Fruit fly (Drosophila melanogaster): ENCODE data around the gene TrpRS-m.
A peak's percentile ranks its signal among the peaks of the same experiment; 100 is the strongest.

TrpRS-m gene

DNA sequence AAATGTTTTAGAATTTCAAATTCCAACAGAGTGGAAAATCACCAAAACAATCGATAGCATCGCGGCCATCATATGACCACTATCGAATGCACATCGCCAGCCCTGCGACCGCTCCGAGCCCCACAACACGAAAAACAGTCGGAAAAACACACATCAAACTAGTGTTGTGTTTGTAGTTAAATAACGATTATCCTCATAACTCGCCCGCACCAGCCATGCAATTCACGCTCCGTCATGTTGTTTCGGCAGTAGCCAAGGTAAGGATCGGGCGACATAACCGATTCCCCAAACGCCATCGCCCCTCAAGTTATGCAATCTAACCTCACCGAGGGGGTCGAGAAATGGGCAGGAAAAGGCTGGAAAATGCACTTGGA lies 2.6 kb upstream of the TrpRS-m start (continued):
- TF ChIP-seq CG42726 (GFP tag; IDR thresholded peaks at IDR 0.05; ENCODE audit: partially characterized antibody) (peak; percentile 78), tx (GFP tag; optimal IDR thresholded peaks at IDR 0.05) (no peak), ems (GFP tag; optimal IDR thresholded peaks at IDR 0.05) (no peak), Tbp (GFP tag; optimal IDR thresholded peaks at IDR 0.05) (no peak), E2f2 (GFP tag; IDR thresholded peaks at IDR 0.05) (peak; percentile 48), onecut (GFP tag; IDR thresholded peaks at IDR 0.05) (no peak), cg (GFP tag; optimal IDR thresholded peaks at IDR 0.05) (no peak), sob (GFP tag; IDR thresholded peaks at IDR 0.05) (peak; percentile 62), CG4424 (GFP tag; optimal IDR thresholded peaks at IDR 0.05) (no peak), tna (GFP tag; IDR thresholded peaks at IDR 0.05; ENCODE audit: partially characterized antibody) (peak; percentile 72), Fer3 (tag; optimal IDR thresholded peaks at IDR 0.05) (no peak), CG5180 (GFP tag; optimal IDR thresholded peaks at IDR 0.05) (peak; percentile 63), CG2678 (tag; optimal IDR thresholded peaks at IDR 0.05) (no peak), CG31365 (tag; optimal IDR thresholded peaks at IDR 0.05) (no peak), eve (GFP tag; optimal IDR thresholded peaks at IDR 0.05) (no peak), CG11398 (GFP tag; optimal IDR thresholded peaks at IDR 0.05) (no peak), Rfx (GFP tag; IDR thresholded peaks at IDR 0.05) (peak; percentile 63; the same call in 1 of the 2 replicates), hbn (GFP tag; IDR thresholded peaks at IDR 0.05; ENCODE audit: partially characterized antibody) (peak; percentile 52), CG13296 (GFP tag; optimal IDR thresholded peaks at IDR 0.05) (no peak), Pdp1 (GFP tag; optimal IDR thresholded peaks at IDR 0.05) (peak in 1 of 2 experiments; percentile 99), CG4617 (GFP tag; optimal IDR thresholded peaks at IDR 0.05; ENCODE audit: borderline replicate concordance) (peak; percentile 91), CG11247 (GFP tag; IDR thresholded peaks at IDR 0.05) (0 out of 2 replicates have a peak, but pooled peaks have one; percentile 11), Atf6 (GFP tag; IDR thresholded peaks at IDR 0.05) (no peak), CoRest (tag; optimal IDR thresholded peaks at IDR 0.05) (no peak), Dad (GFP tag; optimal IDR thresholded peaks at IDR 0.05) (no peak), corto (GFP tag; optimal IDR thresholded peaks at IDR 0.05) (no peak), Camta (GFP tag; optimal IDR thresholded peaks at IDR 0.05) (no peak), h (optimal IDR thresholded peaks at IDR 0.05) (no peak), CG13287 (GFP tag; IDR thresholded peaks at IDR 0.05; ENCODE audit: partially characterized antibody) (peak; percentile 68), Hsf (GFP tag; optimal IDR thresholded peaks at IDR 0.05) (peak; percentile 5), pfk (GFP tag; optimal IDR thresholded peaks at IDR 0.05) (no peak), rib (GFP tag; IDR thresholded peaks at IDR 0.05) (no peak), sisA (GFP tag; IDR thresholded peaks at IDR 0.05) (peak; percentile 11; the same call in 1 of the 2 replicates), CG11504 (tag; optimal IDR thresholded peaks at IDR 0.05) (no peak), CG18011 (GFP tag; optimal IDR thresholded peaks at IDR 0.05) (no peak), zen2 (GFP tag; IDR thresholded peaks at IDR 0.05; ENCODE audit: partially characterized antibody) (peak; percentile 65), cwo (GFP tag; optimal IDR thresholded peaks at IDR 0.05) (no peak), vnd (GFP tag; IDR thresholded peaks at IDR 0.05; ENCODE audit: partially characterized antibody) (peak; percentile 69), Deaf1 (tag; optimal IDR thresholded peaks at IDR 0.05) (peak; percentile 36), hb (GFP tag; IDR thresholded peaks at IDR 0.05; ENCODE audit: partially characterized antibody) (peak; percentile 71), CG18476 (GFP tag; optimal IDR thresholded peaks at IDR 0.05) (no peak), ewg (GFP tag; optimal IDR thresholded peaks at IDR 0.05) (no peak), CG18262 (tag; optimal IDR thresholded peaks at IDR 0.05) (no peak), esg (GFP tag; conservative IDR thresholded peaks at IDR 0.05) (no peak), CG6683 (GFP tag; optimal IDR thresholded peaks at IDR 0.05) (no peak), Mes4 (GFP tag; optimal IDR thresholded peaks at IDR 0.05) (no peak), gsb (GFP tag; IDR thresholded peaks at IDR 0.05) (no peak), ftz-f1 (GFP tag; optimal IDR thresholded peaks at IDR 0.05) (peak; percentile 75), pzg (GFP tag; optimal IDR thresholded peaks at IDR 0.05) (peak; percentile 36), Opbp (GFP tag; IDR thresholded peaks at IDR 0.05; ENCODE audit: partially characterized antibody) (peak; percentile 84; the same call in 2 of the 3 replicates)
